Worm (Caenorhabditis elegans): ENCODE measurements around the gene C03E10.1.

- TF ChIP-seq tbx-37 (GFP tag; conservative IDR thresholded peaks at IDR 0.05), result no peak
- TF ChIP-seq hmbx-1 (tag; optimal IDR thresholded peaks at IDR 0.05), result no peak
- TF ChIP-seq ama-1 (optimal IDR thresholded peaks at IDR 0.05), result no peak
- no peak for TF ChIP-seq flt-1 (GFP tag; IDR thresholded peaks at IDR 0.05)
- TF ChIP-seq tbx-11 (GFP tag; IDR thresholded peaks at IDR 0.05), result no peak
- TF ChIP-seq hnd-1 (tag; optimal IDR thresholded peaks at IDR 0.05), result no peak
- TF ChIP-seq F13C5.2 (tag; optimal IDR thresholded peaks at IDR 0.05), result no peak
- TF ChIP-seq sea-1 (GFP tag; conservative IDR thresholded peaks at IDR 0.05), result no peak
- TF ChIP-seq B0310.2 (tag; optimal IDR thresholded peaks at IDR 0.05), result no peak
- no peak for TF ChIP-seq ets-7 (tag; optimal IDR thresholded peaks at IDR 0.05)
- TF ChIP-seq scrt-1 (GFP tag; IDR thresholded peaks at IDR 0.05), result no peak
These were observed 46.4 kb upstream of the C03E10.1 start, which contains the start of gene mxl-1 for ce11 chrV:11244539-11244938.
